Fruit fly (Drosophila melanogaster) whole organism, embryonic: ENCODE measurements around the gene CG7512.

ENCODE experiments used
- Aef1 ChIP-seq: fragments of 200-800 bp; sonication (Bioruptor generic); IDR thresholded peaks from 3 replicates; pipeline ENCODE4 v1.3.6; 2022; ENCODE audit warnings: missing biosample characterization, missing genetic modification characterization
- C15 ChIP-seq: fragments of 200-800 bp; sonication (Bioruptor generic); IDR thresholded peaks from 3 replicates; pipeline ENCODE4 v1.3.6; 2022; ENCODE audit warnings: missing biosample characterization, missing genetic modification characterization
- CG10267 ChIP-seq: fragments of 200-800 bp; sonication (Bioruptor generic); optimal IDR thresholded peaks from 2 replicates; lab custom pipeline; 2018; ENCODE audit warnings: missing biosample characterization, mild to moderate bottlenecking, missing genetic modification characterization, moderate library complexity
- CG11085 ChIP-seq: fragments of 200-800 bp; sonication (Bioruptor generic); IDR thresholded peaks from 2 replicates; pipeline ENCODE4 v1.3.6; 2022; ENCODE audit warnings: missing biosample characterization, missing genetic modification characterization
- CG11093 ChIP-seq: fragments of 200-800 bp; sonication (Bioruptor generic); IDR thresholded peaks from 3 replicates; pipeline ENCODE4 v1.3.6; 2022; ENCODE audit warnings: missing biosample characterization, missing genetic modification characterization
- CG12104 ChIP-seq: fragments of 200-800 bp; sonication (Bioruptor generic); optimal IDR thresholded peaks from 3 replicates; lab custom pipeline; 2016; ENCODE audit warnings: missing biosample characterization, missing genetic modification characterization
- CG12299 ChIP-seq: fragments of 200-800 bp; sonication (Bioruptor generic); optimal IDR thresholded peaks from 2 replicates; lab custom pipeline; 2018; ENCODE audit warnings: missing biosample characterization, mild to moderate bottlenecking, missing genetic modification characterization
- CG12391 ChIP-seq: fragments of 200-800 bp; sonication (Bioruptor generic); optimal IDR thresholded peaks from 3 replicates; lab custom pipeline; 2018; ENCODE audit warnings: missing biosample characterization, mild to moderate bottlenecking, missing genetic modification characterization, moderate library complexity
- CG12659 ChIP-seq: fragments of 200-800 bp; sonication (Bioruptor generic); optimal IDR thresholded peaks from 3 replicates; lab custom pipeline; 2017; ENCODE audit warnings: mild to moderate bottlenecking, missing biosample characterization, missing genetic modification reagents, missing genetic modification characterization
- CG1529 ChIP-seq: fragments of 200-800 bp; sonication (Bioruptor generic); optimal IDR thresholded peaks from 3 replicates; lab custom pipeline; 2018; ENCODE audit warnings: missing biosample characterization, missing genetic modification characterization
- CG15514 ChIP-seq: fragments of 200-800 bp; sonication (Bioruptor generic); optimal IDR thresholded peaks from 3 replicates; lab custom pipeline; 2017; ENCODE audit warnings: missing biosample characterization, missing genetic modification characterization, mild to moderate bottlenecking, moderate library complexity, missing genetic modification reagents
- CG16779 ChIP-seq: fragments of 200-800 bp; sonication (Bioruptor generic); IDR thresholded peaks from 2 replicates; pipeline ENCODE4 v1.3.6; 2022; ENCODE audit warnings: missing biosample characterization, missing genetic modification characterization
- CG18262 ChIP-seq: fragments of 200-800 bp; optimal IDR thresholded peaks from 3 replicates; lab custom pipeline; 2019; ENCODE audit warnings: missing biosample characterization, mild to moderate bottlenecking, missing genetic modification characterization, moderate library complexity
- CG31441 ChIP-seq: fragments of 200-800 bp; sonication (Bioruptor generic); IDR thresholded peaks from 2 replicates; pipeline ENCODE4 v1.3.6; 2022; ENCODE audit warnings: missing biosample characterization, missing genetic modification characterization
- CG34224 ChIP-seq: fragments of 200-800 bp; sonication (Bioruptor generic); IDR thresholded peaks from 3 replicates; pipeline ENCODE4 v1.3.6; 2022; ENCODE audit warnings: missing biosample characterization, missing genetic modification characterization; ENCODE audit not compliant: partially characterized antibody
- CG43689 ChIP-seq: fragments of 200-800 bp; sonication (Bioruptor generic); IDR thresholded peaks from 2 replicates; pipeline ENCODE4 v1.3.6; 2022; ENCODE audit warnings: missing biosample characterization, missing genetic modification characterization
- CG5180 ChIP-seq: fragments of 200-800 bp; sonication (Bioruptor generic); optimal IDR thresholded peaks from 3 replicates; lab custom pipeline; 2017; ENCODE audit warnings: missing biosample characterization, missing genetic modification characterization, mild to moderate bottlenecking, moderate library complexity, missing genetic modification reagents
- CkIIα-i1 ChIP-seq: fragments of 200-800 bp; sonication (Bioruptor generic); IDR thresholded peaks from 2 replicates; pipeline ENCODE4 v1.3.6; 2022; ENCODE audit warnings: missing biosample characterization, missing genetic modification characterization
- D ChIP-seq, 2 experiments: fragments of 200-800 bp in 1 of 2; fragments of >200 bp in 1 of 2; sonication (Bioruptor generic) in 1 of 2; optimal IDR thresholded peaks; 2 replicates in 1 of 2; 3 replicates in 1 of 2; lab custom pipeline; 2017; ENCODE audit warnings: mild to moderate bottlenecking in 1 of 2, missing biosample characterization in 1 of 2, missing genetic modification characterization in 1 of 2, missing genetic modification reagents in 1 of 2
- D19A ChIP-seq: fragments of 200-800 bp; optimal IDR thresholded peaks from 3 replicates; lab custom pipeline; 2019; ENCODE audit warnings: missing biosample characterization, mild to moderate bottlenecking, missing genetic modification characterization, moderate library complexity
- Dbx ChIP-seq: fragments of 200-800 bp; sonication (Bioruptor generic); IDR thresholded peaks from 3 replicates; pipeline ENCODE4 v1.3.6; 2022; ENCODE audit warnings: missing biosample characterization, missing genetic modification characterization
- Deaf1 ChIP-seq: fragments of 200-800 bp; optimal IDR thresholded peaks from 3 replicates; lab custom pipeline; 2019; ENCODE audit warnings: missing biosample characterization, mild to moderate bottlenecking, missing genetic modification characterization, moderate library complexity
- Fer1 ChIP-seq: fragments of 200-800 bp; sonication (Bioruptor generic); optimal IDR thresholded peaks from 2 replicates; lab custom pipeline; 2017; ENCODE audit warnings: missing biosample characterization, mild to moderate bottlenecking, missing genetic modification characterization
- Hr39 ChIP-seq: fragments of >200 bp; optimal IDR thresholded peaks from 2 replicates; lab custom pipeline; 2017
- Lpt ChIP-seq: fragments of >200 bp; optimal IDR thresholded peaks from 2 replicates; lab custom pipeline; 2018; ENCODE audit warnings: missing biosample characterization, missing genetic modification characterization
- NK7.1 ChIP-seq: fragments of 200-800 bp; sonication (Bioruptor generic); optimal IDR thresholded peaks from 3 replicates; lab custom pipeline; 2016; ENCODE audit warnings: missing biosample characterization, missing genetic modification characterization
- Neu2 ChIP-seq: fragments of 200-800 bp; sonication (Bioruptor generic); optimal IDR thresholded peaks from 3 replicates; lab custom pipeline; 2016; ENCODE audit warnings: missing biosample characterization, missing genetic modification characterization, borderline replicate concordance
- Oaz ChIP-seq: fragments of 200-800 bp; sonication (Bioruptor generic); IDR thresholded peaks from 2 replicates; pipeline ENCODE4 v1.3.6; 2022; ENCODE audit warnings: missing biosample characterization, missing genetic modification characterization
- Oli ChIP-seq: fragments of 200-800 bp; sonication (Bioruptor generic); optimal IDR thresholded peaks from 2 replicates; lab custom pipeline; 2018; ENCODE audit warnings: missing biosample characterization, mild to moderate bottlenecking, missing genetic modification characterization, moderate library complexity
- Rfx ChIP-seq: fragments of 200-800 bp; sonication (Bioruptor generic); IDR thresholded peaks from 2 replicates; pipeline ENCODE4 v1.3.6; 2022; ENCODE audit warnings: missing biosample characterization, missing genetic modification characterization
- Rx ChIP-seq: fragments of 200-800 bp; sonication (Bioruptor generic); IDR thresholded peaks from 2 replicates; pipeline ENCODE4 v1.3.6; 2022; ENCODE audit warnings: missing biosample characterization, missing genetic modification characterization
- Six4 ChIP-seq: fragments of 200-800 bp; sonication (Bioruptor generic); optimal IDR thresholded peaks from 2 replicates; lab custom pipeline; 2016; ENCODE audit warnings: missing biosample characterization, missing genetic modification characterization
- ash1 ChIP-seq: fragments of 200-800 bp; sonication (Bioruptor generic); optimal IDR thresholded peaks from 2 replicates; lab custom pipeline; 2018; ENCODE audit warnings: missing biosample characterization, mild to moderate bottlenecking, missing genetic modification characterization
- chinmo ChIP-seq: fragments of 200-800 bp; sonication (Bioruptor generic); IDR thresholded peaks from 4 replicates; pipeline ENCODE4 v1.3.6; 2022; ENCODE audit warnings: missing biosample characterization, missing genetic modification characterization; ENCODE audit not compliant: partially characterized antibody
- cwo ChIP-seq: fragments of 200-800 bp; sonication (Bioruptor generic); optimal IDR thresholded peaks from 3 replicates; lab custom pipeline; 2017; ENCODE audit warnings: missing biosample characterization, missing genetic modification characterization, mild to moderate bottlenecking, moderate library complexity, missing genetic modification reagents
- dimm ChIP-seq: fragments of 200-800 bp; sonication (Bioruptor generic); IDR thresholded peaks from 2 replicates; pipeline ENCODE4 v1.3.6; 2022; ENCODE audit warnings: missing biosample characterization, missing genetic modification characterization
- dmrt99B ChIP-seq: fragments of 200-800 bp; sonication (Bioruptor generic); optimal IDR thresholded peaks from 2 replicates; lab custom pipeline; 2018; ENCODE audit warnings: missing biosample characterization, mild to moderate bottlenecking, missing genetic modification characterization, moderate library complexity
- dysf ChIP-seq: fragments of 200-800 bp; sonication (Bioruptor generic); IDR thresholded peaks from 3 replicates; pipeline ENCODE4 v1.3.6; 2022; ENCODE audit warnings: missing biosample characterization, missing genetic modification characterization
- grau ChIP-seq: fragments of 200-800 bp; optimal IDR thresholded peaks from 3 replicates; lab custom pipeline; 2019; ENCODE audit warnings: missing biosample characterization, mild to moderate bottlenecking, missing genetic modification characterization, moderate library complexity
- grn ChIP-seq: fragments of 200-800 bp; sonication (Bioruptor generic); optimal IDR thresholded peaks from 3 replicates; lab custom pipeline; 2017; ENCODE audit warnings: missing biosample characterization, missing genetic modification characterization
- lilli ChIP-seq: fragments of 200-800 bp; sonication (Bioruptor generic); optimal IDR thresholded peaks from 3 replicates; lab custom pipeline; 2016; ENCODE audit warnings: missing biosample characterization, missing genetic modification characterization
- org-1 ChIP-seq: fragments of 200-800 bp; sonication (Bioruptor generic); optimal IDR thresholded peaks from 2 replicates; lab custom pipeline; 2017; ENCODE audit warnings: missing biosample characterization, missing genetic modification characterization
- otp ChIP-seq: fragments of 200-800 bp; sonication (Bioruptor generic); IDR thresholded peaks from 3 replicates; pipeline ENCODE4, ENCODE4 v1.3.6; 2022; ENCODE audit warnings: missing biosample characterization, missing genetic modification characterization
- row ChIP-seq: fragments of 200-800 bp; sonication (Bioruptor generic); IDR thresholded peaks from 3 replicates; pipeline ENCODE4 v1.3.6; 2022; ENCODE audit warnings: missing biosample characterization, missing genetic modification characterization
- sens-2 ChIP-seq: fragments of 200-800 bp; sonication (Bioruptor generic); IDR thresholded peaks from 2 replicates; pipeline ENCODE4 v1.3.6; 2022; ENCODE audit warnings: missing biosample characterization, missing genetic modification characterization
- sob ChIP-seq: fragments of 200-800 bp; sonication (Bioruptor generic); IDR thresholded peaks from 2 replicates; pipeline ENCODE4 v1.3.6; 2022; ENCODE audit warnings: missing biosample characterization, missing genetic modification characterization
- tgo ChIP-seq: fragments of 200-800 bp; sonication (Bioruptor generic); IDR thresholded peaks from 3 replicates; pipeline ENCODE4 v1.3.6; 2022; ENCODE audit warnings: missing biosample characterization, missing genetic modification characterization
- ttk ChIP-seq: fragments of 200-800 bp; sonication (Bioruptor generic); IDR thresholded peaks from 2 replicates; pipeline ENCODE4 v2.1.2; 2022; ENCODE audit warnings: missing biosample characterization, missing genetic modification characterization
- unpg ChIP-seq: fragments of 200-800 bp; sonication (Bioruptor generic); optimal IDR thresholded peaks from 3 replicates; lab custom pipeline; 2018; ENCODE audit warnings: missing biosample characterization, mild to moderate bottlenecking, missing genetic modification characterization, moderate library complexity
- yki ChIP-seq: fragments of >200 bp; optimal IDR thresholded peaks from 3 replicates; lab custom pipeline; 2018

CG7512 gene

DNA sequence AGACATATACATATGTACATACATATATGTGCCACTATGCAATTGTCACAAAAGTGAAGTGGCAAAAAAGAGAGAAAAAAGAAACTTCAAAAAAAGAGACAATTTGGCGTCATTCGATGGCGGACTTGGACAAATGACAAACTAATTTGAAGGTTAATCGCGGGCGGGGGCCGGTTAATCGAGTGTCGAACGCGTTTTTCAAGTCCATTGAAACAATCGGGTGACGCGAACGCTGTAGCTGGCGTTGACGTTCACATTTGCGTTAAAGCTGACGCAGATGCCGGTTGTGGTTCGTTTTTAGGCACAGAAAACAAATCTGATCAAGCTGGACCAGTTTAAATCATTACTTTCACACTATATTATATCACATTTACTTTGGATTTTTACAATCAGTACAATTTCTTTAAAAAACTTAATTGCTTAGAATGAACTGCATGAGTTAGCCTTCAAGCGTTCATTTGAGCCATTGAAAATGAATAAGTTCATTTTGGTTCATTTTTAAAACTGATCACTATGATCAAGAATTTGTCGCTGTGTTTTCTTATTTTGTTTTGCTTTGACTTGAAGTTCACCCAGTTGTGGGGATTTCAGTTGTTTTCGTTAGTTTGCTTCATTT is 20.3 kb downstream of the CG7512 start (continued):
- TF ChIP-seq Rx (no peak), Dbx (GFP tag; lab: Robert Waterston, UW) (no peak), D (optimal IDR thresholded peaks at IDR 0.05; lab: Kevin White, UChicago) (no peak), D (GFP tag; optimal IDR thresholded peaks at IDR 0.05; lab: Kevin White, UChicago) (no peak), C15 (GFP tag; lab: Robert Waterston, UW) (no peak), dysf (peak; percentile 67; the same call in 2 of the 3 replicates), Neu2 (no peak), D19A (tag; lab: Kevin White, UChicago) (peak; percentile 25), CG1529 (no peak), row (GFP tag; lab: Robert Waterston, UW) (peak; percentile 80), CG12104 (GFP tag; lab: Kevin White, UChicago) (peak; percentile 53), otp (GFP tag; lab: Robert Waterston, UW) (no peak), CG43689 (no peak), Oli (tag; lab: Kevin White, UChicago) (peak; percentile 54), CG12659 (GFP tag; lab: Kevin White, UChicago) (peak; percentile 38), lilli (GFP tag; lab: Kevin White, UChicago) (peak; percentile 61), CkIIα-i1 (GFP tag; lab: Robert Waterston, UW) (no peak), CG31441 (GFP tag; lab: Robert Waterston, UW) (peak; percentile 56; the same call in 1 of the 2 replicates), NK7.1 (no peak), dmrt99B (tag; lab: Kevin White, UChicago) (peak; percentile 68), Deaf1 (tag; lab: Kevin White, UChicago) (no peak), tgo (peak; percentile 44; the same call in 2 of the 3 replicates), Six4 (no peak), CG34224 (0 out of 3 replicates have a peak, but pooled peaks have one; percentile 14), CG11085 (GFP tag; lab: Robert Waterston, UW) (no peak), dimm (GFP tag; lab: Robert Waterston, UW) (no peak), chinmo (peak; percentile 50; the same call in 1 of the 4 replicates), CG12391 (tag; lab: Kevin White, UChicago) (peak; percentile 17), CG16779 (GFP tag; lab: Robert Waterston, UW) (no peak), CG11093 (GFP tag; lab: Robert Waterston, UW) (peak; percentile 40; the same call in 1 of the 3 replicates), grau (tag; lab: Kevin White, UChicago) (peak; percentile 68), ash1 (GFP tag; lab: Kevin White, UChicago) (no peak), org-1 (GFP tag; lab: Kevin White, UChicago) (peak; percentile 61), Fer1 (peak; percentile 47), grn (GFP tag; lab: Kevin White, UChicago) (no peak), CG12299 (tag; lab: Kevin White, UChicago) (peak; percentile 3), Rfx (GFP tag; lab: Robert Waterston, UW) (peak; percentile 74; the same call in 1 of the 2 replicates), Oaz (GFP tag; lab: Robert Waterston, UW) (no peak; the same call in 1 of the 2 replicates), Lpt (GFP tag; lab: Kevin White, UChicago) (no peak), ttk (GFP tag; lab: Robert Waterston, UW) (peak; percentile 36; the same call in 1 of the 2 replicates), CG5180 (GFP tag; lab: Kevin White, UChicago) (peak; percentile 32), cwo (GFP tag; lab: Kevin White, UChicago) (peak; percentile 60), Aef1 (GFP tag; lab: Robert Waterston, UW) (peak; percentile 13; the same call in 1 of the 3 replicates), CG10267 (tag; lab: Kevin White, UChicago) (peak; percentile 20), sens-2 (GFP tag; lab: Robert Waterston, UW) (no peak), yki (lab: Kevin White, UChicago) (no peak), sob (GFP tag; lab: Robert Waterston, UW) (peak; percentile 51), Hr39 (lab: Kevin White, UChicago) (no peak), unpg (peak; percentile 45), CG15514 (GFP tag; lab: Kevin White, UChicago) (peak; percentile 14), CG18262 (tag; lab: Kevin White, UChicago) (peak; percentile 36)
